Fruit fly (Drosophila melanogaster) whole organism, embryonic: Measurements from ENCODE around the gene stg.
A peak's percentile ranks its signal among the peaks of the same experiment; 100 is the strongest.

Experiments used
- CG17328 ChIP-seq: fragments of 200-800 bp; sonication (Bioruptor generic); IDR thresholded peaks from 2 replicates; pipeline ENCODE4 v1.3.6; 2022; ENCODE audit warnings: missing biosample characterization, missing genetic modification characterization
- CG4404 ChIP-seq: fragments of 200-800 bp; sonication (Bioruptor generic); IDR thresholded peaks from 2 replicates; pipeline ENCODE4 v1.3.6; 2022; ENCODE audit warnings: missing biosample characterization, missing genetic modification characterization
- CG7372 ChIP-seq: fragments of 200-800 bp; sonication (Bioruptor generic); IDR thresholded peaks from 2 replicates; pipeline ENCODE4 v1.3.6; 2022; ENCODE audit warnings: missing biosample characterization, missing genetic modification characterization
- caup ChIP-seq: fragments of 200-800 bp; sonication (Bioruptor generic); optimal IDR thresholded peaks from 3 replicates; lab custom pipeline; 2017; ENCODE audit warnings: missing biosample characterization, mild to moderate bottlenecking, missing genetic modification characterization, moderate library complexity; ENCODE audit not compliant: severe bottlenecking
- cg ChIP-seq: fragments of 200-800 bp; sonication (Bioruptor generic); optimal IDR thresholded peaks from 3 replicates; lab custom pipeline; 2019; ENCODE audit warnings: missing biosample characterization, mild to moderate bottlenecking, missing genetic modification characterization, moderate library complexity
- nom ChIP-seq: fragments of 200-800 bp; sonication (Bioruptor generic); optimal IDR thresholded peaks from 2 replicates; lab custom pipeline; 2017; ENCODE audit warnings: missing biosample characterization, missing genetic modification characterization, mild to moderate bottlenecking, moderate library complexity, missing genetic modification reagents
- pb ChIP-seq: fragments of 200-800 bp; sonication (Bioruptor generic); optimal IDR thresholded peaks from 3 replicates; lab custom pipeline; 2016; ENCODE audit warnings: missing biosample characterization, missing genetic modification characterization
- pnt ChIP-seq: fragments of 200-800 bp; sonication (Bioruptor generic); optimal IDR thresholded peaks from 3 replicates; lab custom pipeline; 2016; ENCODE audit warnings: missing biosample characterization, missing genetic modification characterization
- vfl ChIP-seq: fragments of 200-800 bp; sonication (Bioruptor generic); optimal IDR thresholded peaks from 2 replicates; lab custom pipeline; 2016; ENCODE audit warnings: missing biosample characterization, missing genetic modification characterization
- wor ChIP-seq: fragments of 200-800 bp; sonication (Bioruptor generic); IDR thresholded peaks from 2 replicates; pipeline ENCODE4 v1.3.6; 2022; ENCODE audit warnings: missing biosample characterization, missing genetic modification characterization

DNA sequence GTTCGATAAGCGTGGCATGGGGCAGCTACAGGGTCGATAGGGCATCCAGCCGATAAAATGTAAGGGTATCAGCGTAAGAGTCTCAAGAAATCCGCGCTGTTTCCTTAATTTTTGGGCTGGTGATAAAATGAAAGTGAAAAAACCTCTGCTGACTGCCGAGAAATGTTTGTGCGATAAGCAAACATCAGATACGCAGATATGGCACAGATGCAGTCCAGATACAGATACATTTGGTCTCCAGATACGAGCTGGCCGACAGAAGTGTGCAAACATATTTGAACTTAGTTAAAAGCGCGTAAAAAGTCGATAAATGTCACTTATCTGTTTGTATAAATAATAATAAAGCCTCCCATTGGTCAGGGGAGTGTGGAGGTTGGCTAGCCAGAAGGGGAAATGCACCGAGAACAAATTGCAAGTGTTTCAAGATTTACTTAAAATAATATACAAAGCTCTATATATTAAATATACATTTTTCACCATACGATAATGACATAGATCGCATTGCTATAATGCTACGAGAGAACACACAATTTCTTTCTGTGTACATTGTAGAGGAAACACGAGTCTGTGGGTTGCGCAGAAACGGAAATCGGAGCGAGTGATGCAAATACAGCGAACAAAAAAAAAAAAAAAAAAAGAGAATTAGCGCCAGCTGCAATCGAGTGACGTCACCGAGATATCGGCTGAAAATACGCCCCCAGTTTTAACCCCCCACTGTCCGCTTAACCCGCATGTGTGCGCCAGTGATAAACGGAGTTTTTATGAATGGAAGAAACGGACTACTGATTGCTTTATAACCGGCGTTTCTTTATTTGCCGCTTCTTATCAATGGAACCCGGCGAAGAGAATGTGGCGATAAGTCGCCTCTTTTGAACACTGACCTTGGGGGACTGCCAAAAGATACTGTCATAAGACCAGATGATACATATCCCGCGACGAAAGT lies 35.3 kb upstream of the stg start:
- TF ChIP-seq CG7372 (GFP tag; lab: Robert Waterston, UW) (no peak), wor (GFP tag; lab: Robert Waterston, UW) (no peak), nom (peak; percentile 37), pb (GFP tag; lab: Kevin White, UChicago) (no peak), CG17328 (GFP tag; lab: Robert Waterston, UW) (no peak), pnt (no peak), CG4404 (GFP tag; lab: Robert Waterston, UW) (peak; percentile 50; the same call in 1 of the 2 replicates), vfl (GFP tag; lab: Kevin White, UChicago) (no peak), caup (GFP tag; lab: Kevin White, UChicago) (no peak), cg (GFP tag; lab: Kevin White, UChicago) (no peak)
